Fruit fly (Drosophila melanogaster) whole organism, embryonic: Measurements from ENCODE around the gene CG32040.

Source experiments
- CG14441 ChIP-seq: fragments of 200-800 bp; sonication (Bioruptor generic); IDR thresholded peaks from 2 replicates; pipeline ENCODE4 v1.3.6; 2022; ENCODE audit warnings: missing biosample characterization, missing genetic modification characterization
- CG30431 ChIP-seq: fragments of 200-800 bp; sonication (Bioruptor generic); optimal IDR thresholded peaks from 2 replicates; lab custom pipeline; 2017; ENCODE audit warnings: missing biosample characterization, missing genetic modification characterization
- Deaf1 ChIP-seq: fragments of 200-800 bp; optimal IDR thresholded peaks from 3 replicates; lab custom pipeline; 2019; ENCODE audit warnings: missing biosample characterization, mild to moderate bottlenecking, missing genetic modification characterization, moderate library complexity
- gem ChIP-seq: fragments of 200-800 bp; sonication (Bioruptor generic); optimal IDR thresholded peaks from 2 replicates; lab custom pipeline; 2019; ENCODE audit warnings: missing biosample characterization, mild to moderate bottlenecking, missing genetic modification characterization, moderate library complexity
- sqz ChIP-seq: fragments of 200-800 bp; sonication (Bioruptor generic); optimal IDR thresholded peaks from 3 replicates; lab custom pipeline; 2018; ENCODE audit warnings: missing biosample characterization, mild to moderate bottlenecking, missing genetic modification characterization
- z ChIP-seq: fragments of 200-800 bp; sonication (Bioruptor generic); IDR thresholded peaks from 3 replicates; pipeline ENCODE4 v1.3.6; 2022; ENCODE audit warnings: missing biosample characterization, missing genetic modification characterization

- no peak for TF ChIP-seq CG14441 (GFP tag; lab: Robert Waterston, UW)
- no peak for TF ChIP-seq sqz (GFP tag; lab: Kevin White, UChicago)
- TF ChIP-seq CG30431 (GFP tag; lab: Kevin White, UChicago): no peak
- no peak for TF ChIP-seq gem
- peak; percentile 53 for TF ChIP-seq Deaf1 (tag; lab: Kevin White, UChicago)
- TF ChIP-seq z (GFP tag; lab: Robert Waterston, UW): no peak
Observed at dm6 chr3L:9379484-9380343, 25.9 kb downstream of the CG32040 start, which contains the start of gene Hsp67Ba.
